Worm (Caenorhabditis elegans): ENCODE data around the gene T05A7.13.

- TF ChIP-seq egrh-3 (GFP tag; IDR thresholded peaks at IDR 0.05) (no peak), K11D2.4 (GFP tag; IDR thresholded peaks at IDR 0.05) (no peak)
Measured at ce11 chrII:4673670-4674069, 12.5 kb upstream of the T05A7.13 start.
